Worm (Caenorhabditis elegans) whole organism, late embryonic: ENCODE data around the gene dhs-5.

Source experiments
- T23F11.4 ChIP-seq: fragments of 200-800 bp; sonication (Bioruptor generic); optimal IDR thresholded peaks from 2 replicates; lab custom pipeline; 2018; ENCODE audit warnings: mild to moderate bottlenecking, missing genetic modification characterization, missing compliant biosample characterization
- Y22D7AL.16 ChIP-seq: sonication (generic microtip); optimal IDR thresholded peaks from 2 replicates; lab custom pipeline; 2016; ENCODE audit warnings: missing genetic modification characterization, missing compliant biosample characterization
- ceh-6 ChIP-seq: fragments of 200-800 bp; sonication (Bioruptor generic); optimal IDR thresholded peaks from 2 replicates; lab custom pipeline; 2018; ENCODE audit warnings: mild to moderate bottlenecking, missing genetic modification characterization, missing compliant biosample characterization
- ceh-9 ChIP-seq: sonication (generic microtip); optimal IDR thresholded peaks from 2 replicates; lab custom pipeline; 2016; ENCODE audit warnings: mild to moderate bottlenecking, missing genetic modification characterization, inconsistent platforms, missing compliant biosample characterization
- dve-1 ChIP-seq: sonication (generic microtip); optimal IDR thresholded peaks from 2 replicates; lab custom pipeline; 2017; ENCODE audit warnings: antibody characterized with exemption, mild to moderate bottlenecking, missing genetic modification characterization, missing compliant biosample characterization
- fax-1 ChIP-seq: sonication (generic microtip); optimal IDR thresholded peaks from 2 replicates; lab custom pipeline; 2016; ENCODE audit warnings: missing genotype, missing genetic modification characterization, missing compliant biosample characterization
- hlh-15 ChIP-seq: sonication (generic microtip); optimal IDR thresholded peaks from 2 replicates; lab custom pipeline; 2016; ENCODE audit warnings: missing genetic modification characterization, missing compliant biosample characterization
- nhr-11 ChIP-seq: fragments of 150-350 bp; optimal IDR thresholded peaks from 2 replicates; lab custom pipeline; 2014; ENCODE audit warnings: missing biosample characterization, missing genetic modification characterization
- pha-4 ChIP-seq: fragments of 150-350 bp; optimal IDR thresholded peaks from 2 replicates; lab custom pipeline; 2018; ENCODE audit warnings: missing biosample characterization, missing genetic modification reagents, missing genetic modification characterization
- pqm-1 ChIP-seq: sonication (generic microtip); optimal IDR thresholded peaks from 2 replicates; lab custom pipeline; 2016; ENCODE audit warnings: missing genetic modification characterization, missing compliant biosample characterization
- unc-55 ChIP-seq: sonication (generic microtip); optimal IDR thresholded peaks from 2 replicates; lab custom pipeline; 2017; ENCODE audit warnings: missing biosample characterization, missing genetic modification reagents, missing genetic modification characterization

- TF ChIP-seq pqm-1 (tag; lab: Kevin White, UChicago) (no peak), pha-4 (tag; lab: Kevin White, UChicago) (no peak), dve-1 (tag; lab: Kevin White, UChicago) (no peak), ceh-6 (GFP tag; lab: Kevin White, UChicago) (no peak), T23F11.4 (no peak), hlh-15 (tag; lab: Kevin White, UChicago) (no peak), unc-55 (GFP tag; lab: Kevin White, UChicago) (no peak), fax-1 (tag; lab: Kevin White, UChicago) (no peak), nhr-11 (no peak), Y22D7AL.16 (tag; lab: Kevin White, UChicago) (no peak), ceh-9 (tag; lab: Kevin White, UChicago) (no peak)
These were observed 32.6 kb upstream of the dhs-5 start, which contains the start of gene tofu-6 for ce11 chrII:5420947-5421614.
